Worm (Caenorhabditis elegans) whole organism, L2 larva: ENCODE measurements around the gene alx-1.

Experiments
- crh-2 ChIP-seq: sonication (generic microtip); optimal IDR thresholded peaks from 2 replicates; lab custom pipeline; 2017; ENCODE audit warnings: missing biosample characterization, missing genetic modification characterization
- dmd-4 ChIP-seq: sonication (generic microtip); optimal IDR thresholded peaks from 2 replicates; lab custom pipeline; 2017; ENCODE audit warnings: missing biosample characterization, missing genetic modification characterization
- lin-39 ChIP-seq: fragments of 150-350 bp; optimal IDR thresholded peaks from 2 replicates; lab custom pipeline; 2014; ENCODE audit warnings: missing biosample characterization, missing genetic modification reagents, missing genetic modification characterization
- mab-5 ChIP-seq: fragments of 150-350 bp; optimal IDR thresholded peaks from 2 replicates; lab custom pipeline; 2014; ENCODE audit warnings: missing biosample characterization, missing genetic modification characterization
- nhr-77 ChIP-seq: fragments of 150-350 bp; optimal IDR thresholded peaks from 2 replicates; lab custom pipeline; 2014; ENCODE audit warnings: missing biosample characterization, missing genetic modification characterization
- sem-4 ChIP-seq: fragments of 150-350 bp; optimal IDR thresholded peaks from 2 replicates; lab custom pipeline; 2014; ENCODE audit warnings: missing biosample characterization, missing genetic modification reagents, missing genetic modification characterization
- unc-62 ChIP-seq: fragments of 150-350 bp; optimal IDR thresholded peaks from 2 replicates; lab custom pipeline; 2014; ENCODE audit warnings: missing biosample characterization, missing genetic modification reagents, missing genetic modification characterization
- ztf-11 ChIP-seq: sonication (generic microtip); optimal IDR thresholded peaks from 2 replicates; lab custom pipeline; 2017; ENCODE audit warnings: missing biosample characterization, missing genetic modification characterization

DNA sequence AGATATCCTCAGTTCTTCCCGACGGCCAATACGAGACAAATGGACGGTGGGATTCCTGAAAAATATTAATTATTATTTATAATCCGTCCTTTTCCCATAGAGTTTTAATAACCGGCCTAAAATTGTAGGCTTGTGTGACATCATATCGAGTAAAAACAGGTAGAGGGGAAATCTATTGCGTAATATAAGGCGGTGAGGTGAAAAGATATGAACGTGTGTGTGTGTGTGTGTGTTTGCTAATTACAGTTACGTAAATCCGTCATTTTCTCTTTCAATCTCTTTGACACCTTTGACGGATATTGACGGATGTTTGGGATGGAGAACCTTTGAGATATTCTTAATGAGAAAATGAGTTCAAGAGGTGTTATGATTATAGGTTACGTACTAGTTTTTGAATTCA is 8.3 kb downstream of the alx-1 start:
- TF ChIP-seq crh-2 = no peak
- no peak for TF ChIP-seq mab-5 (tag; lab: Kevin White, UChicago)
- no peak for TF ChIP-seq ztf-11
- TF ChIP-seq dmd-4 = no peak
- TF ChIP-seq nhr-77 (tag; lab: Kevin White, UChicago) = no peak
- TF ChIP-seq lin-39 (tag; lab: Kevin White, UChicago) = no peak
- TF ChIP-seq sem-4 (tag; lab: Kevin White, UChicago) = no peak
- TF ChIP-seq unc-62 (GFP tag; lab: Kevin White, UChicago) = no peak
